Fruit fly (Drosophila melanogaster) whole organism: ENCODE data around the gene siz.

Source experiments
- CG8478 ChIP-seq: fragments of >200 bp; optimal IDR thresholded peaks from 2 replicates; lab custom pipeline; 2018; ENCODE audit warnings: inconsistent platforms
- Dll ChIP-seq: fragments of >200 bp; optimal IDR thresholded peaks from 2 replicates; lab custom pipeline; 2017
- psq ChIP-seq: fragments of >200 bp; optimal IDR thresholded peaks from 2 replicates; lab custom pipeline; 2017

DNA sequence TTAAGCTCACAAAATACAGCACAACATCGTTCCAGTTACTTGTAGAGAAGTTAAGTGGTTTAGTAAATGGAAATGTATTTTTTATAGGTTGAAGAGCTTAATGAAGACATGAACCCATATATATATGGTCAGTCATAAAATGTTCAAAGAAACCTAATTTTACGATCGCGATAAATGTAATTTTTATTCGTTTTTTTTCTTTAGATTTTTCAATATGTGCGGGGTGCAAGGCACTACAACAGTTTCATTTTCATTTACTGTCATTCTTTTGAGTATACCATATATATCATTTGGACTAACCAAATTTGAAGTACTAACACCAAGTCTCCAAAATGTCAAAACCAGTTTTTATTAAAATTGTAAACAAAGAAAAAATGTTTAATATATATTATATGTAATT lies 89.1 kb downstream of the siz start, which contains the start of gene CG33284:
- TF ChIP-seq psq = no peak
- no peak for TF ChIP-seq CG8478 (lab: Kevin White, UChicago)
- no peak for TF ChIP-seq Dll (lab: Kevin White, UChicago)
